Worm (Caenorhabditis elegans) whole organism, L1 larva: ENCODE results near the gene T21E8.5.

Source experiments
- ceh-63 ChIP-seq: fragments of 200-800 bp; sonication (Bioruptor generic); optimal IDR thresholded peaks from 2 replicates; lab custom pipeline; 2018; ENCODE audit warnings: mild to moderate bottlenecking, missing genetic modification characterization, missing compliant biosample characterization
- elt-3 ChIP-seq, 6 experiments: fragments of 150-350 bp in 1 of 6; sonication (generic microtip); optimal IDR thresholded peaks; 2 replicates each; lab custom pipeline; 2017 to 2018; ENCODE audit warnings: missing biosample characterization in 6 of 6, missing genetic modification characterization in 6 of 6, inconsistent platforms in 1 of 6
- nhr-28 ChIP-seq: fragments of 150-350 bp; optimal IDR thresholded peaks from 2 replicates; lab custom pipeline; 2014; ENCODE audit warnings: missing biosample characterization, missing genetic modification characterization
- nhr-90 ChIP-seq: sonication (generic microtip); optimal IDR thresholded peaks from 2 replicates; lab custom pipeline; 2016; ENCODE audit warnings: mild to moderate bottlenecking, missing genetic modification characterization, missing compliant biosample characterization; ENCODE audit not compliant: poor library complexity
- skn-1 ChIP-seq: fragments of 150-350 bp; optimal IDR thresholded peaks from 2 replicates; lab custom pipeline; 2014; ENCODE audit warnings: missing biosample characterization, missing genetic modification characterization
- swsn-7 ChIP-seq: sonication (generic microtip); optimal IDR thresholded peaks from 2 replicates; lab custom pipeline; 2016; ENCODE audit warnings: missing genetic modification characterization, missing compliant biosample characterization
- unc-98 ChIP-seq: fragments of 200-800 bp; sonication (Bioruptor generic); IDR thresholded peaks from 2 replicates; pipeline ENCODE4 v1.3.6; 2022; ENCODE audit warnings: missing genetic modification characterization, missing compliant biosample characterization

ce11 chrX:10916194-10916593 lies 30.2 kb downstream of the T21E8.5 start:
- TF ChIP-seq unc-98 (GFP tag; lab: Robert Waterston, UW) (no peak), nhr-28 (tag; lab: Kevin White, UChicago) (no peak), elt-3 (tag; optimal IDR thresholded peaks at IDR 0.05; lab: Kevin White, UChicago) (no peak), skn-1 (tag; lab: Kevin White, UChicago) (no peak), nhr-90 (tag; lab: Kevin White, UChicago) (no peak), swsn-7 (no peak), ceh-63 (GFP tag; lab: Kevin White, UChicago) (no peak)
